Worm (Caenorhabditis elegans) whole organism, young adult: ENCODE results near the gene C46C11.4.

Experiments used
- dox-1 ChIP-seq: fragments of 200-800 bp; sonication (Bioruptor generic); IDR thresholded peaks from 2 replicates; pipeline ENCODE4 v1.3.6; 2022; ENCODE audit warnings: missing genetic modification reagents, missing genetic modification characterization, missing compliant biosample characterization
- dpff-1 ChIP-seq: sonication (generic microtip); optimal IDR thresholded peaks from 2 replicates; lab custom pipeline; 2017; ENCODE audit warnings: mild to moderate bottlenecking, missing genetic modification characterization, missing compliant biosample characterization
- let-526 ChIP-seq: fragments of 200-800 bp; sonication (Bioruptor generic); IDR thresholded peaks from 2 replicates; pipeline ENCODE4 v1.3.6; 2022; ENCODE audit warnings: missing genetic modification reagents, missing genetic modification characterization, missing compliant biosample characterization
- madf-6 ChIP-seq: fragments of 200-800 bp; sonication (Bioruptor generic); IDR thresholded peaks from 2 replicates; pipeline ENCODE4 v1.3.6; 2022; ENCODE audit warnings: missing genetic modification reagents, missing genetic modification characterization, missing compliant biosample characterization
- sea-2 ChIP-seq: fragments of 200-800 bp; sonication (Bioruptor generic); IDR thresholded peaks from 2 replicates; pipeline ENCODE4 v1.3.6; 2022; ENCODE audit warnings: missing genetic modification characterization, missing compliant biosample characterization
- tbx-9 ChIP-seq: sonication (generic microtip); optimal IDR thresholded peaks from 2 replicates; lab custom pipeline; 2016; ENCODE audit warnings: borderline replicate concordance, missing genetic modification characterization, inconsistent platforms, missing compliant biosample characterization

DNA sequence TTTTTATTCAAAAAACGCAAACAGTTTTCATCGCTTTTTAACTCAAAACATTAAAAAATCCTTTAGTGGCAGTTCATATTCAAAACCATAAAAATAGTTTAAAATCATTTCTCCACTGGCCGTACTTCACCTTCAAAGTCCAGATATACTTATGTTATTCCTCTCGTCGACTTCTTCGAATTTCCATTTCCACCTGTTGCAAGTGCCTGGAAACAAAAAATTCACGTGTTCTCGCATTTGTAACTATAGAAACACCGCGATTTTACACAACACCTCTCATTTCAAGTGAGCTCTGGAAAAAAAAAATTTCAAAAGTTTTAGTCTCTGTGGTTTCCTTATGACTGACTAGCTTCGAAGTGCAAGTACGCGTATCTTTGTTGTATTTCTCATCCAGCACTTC is 21.9 kb downstream of the C46C11.4 start:
- no peak for TF ChIP-seq madf-6 (GFP tag; lab: Robert Waterston, UW)
- no peak for TF ChIP-seq dpff-1 (tag; lab: Kevin White, UChicago)
- no peak for TF ChIP-seq let-526 (GFP tag; lab: Robert Waterston, UW)
- no peak for TF ChIP-seq dox-1 (GFP tag; lab: Robert Waterston, UW)
- no peak for TF ChIP-seq sea-2 (GFP tag; lab: Robert Waterston, UW)
- no peak for TF ChIP-seq tbx-9 (tag; lab: Kevin White, UChicago)
